Fruit fly (Drosophila melanogaster) whole organism, embryonic: ENCODE results near the gene CG7329.

ENCODE experiments used
- CG10654 ChIP-seq: fragments of 200-800 bp; sonication (Bioruptor generic); optimal IDR thresholded peaks from 2 replicates; lab custom pipeline; 2016; ENCODE audit warnings: missing biosample characterization, missing genetic modification characterization
- CG10979 ChIP-seq: fragments of 200-800 bp; sonication (Bioruptor generic); optimal IDR thresholded peaks from 2 replicates; lab custom pipeline; 2018; ENCODE audit warnings: missing biosample characterization, mild to moderate bottlenecking, missing genetic modification characterization, moderate library complexity
- CG43689 ChIP-seq: fragments of 200-800 bp; sonication (Bioruptor generic); IDR thresholded peaks from 2 replicates; pipeline ENCODE4 v1.3.6; 2022; ENCODE audit warnings: missing biosample characterization, missing genetic modification characterization
- CG6683 ChIP-seq: fragments of 200-800 bp; sonication (Bioruptor generic); optimal IDR thresholded peaks from 2 replicates; lab custom pipeline; 2017; ENCODE audit warnings: missing biosample characterization, mild to moderate bottlenecking, missing genetic modification characterization, missing genetic modification reagents
- Doc3 ChIP-seq: fragments of 200-800 bp; sonication (Bioruptor generic); IDR thresholded peaks from 3 replicates; pipeline ENCODE4 v1.3.6; 2022; ENCODE audit warnings: missing biosample characterization, missing genetic modification characterization; ENCODE audit not compliant: partially characterized antibody
- bab2 ChIP-seq: fragments of 200-800 bp; sonication (Bioruptor generic); optimal IDR thresholded peaks from 2 replicates; lab custom pipeline; 2016; ENCODE audit warnings: missing biosample characterization, missing genetic modification characterization
- dysf ChIP-seq: fragments of 200-800 bp; sonication (Bioruptor generic); IDR thresholded peaks from 3 replicates; pipeline ENCODE4 v1.3.6; 2022; ENCODE audit warnings: missing biosample characterization, missing genetic modification characterization
- esg ChIP-seq: fragments of 200-800 bp; sonication (Bioruptor generic); conservative IDR thresholded peaks from 2 replicates; pipeline ENCODE4 v1.3.6; 2022; ENCODE audit warnings: missing biosample characterization, missing genetic modification characterization
- ham ChIP-seq: fragments of 200-800 bp; sonication (Bioruptor generic); IDR thresholded peaks from 2 replicates; pipeline ENCODE4 v1.3.6; 2022; ENCODE audit warnings: missing biosample characterization, missing genetic modification characterization
- psq ChIP-seq: fragments of 200-800 bp; sonication (Bioruptor generic); optimal IDR thresholded peaks from 2 replicates; lab custom pipeline; 2017; ENCODE audit warnings: missing biosample characterization, missing genetic modification characterization
- slp2 ChIP-seq: fragments of 200-800 bp; sonication (Bioruptor generic); optimal IDR thresholded peaks from 2 replicates; lab custom pipeline; 2016; ENCODE audit warnings: missing biosample characterization, missing genetic modification characterization

DNA sequence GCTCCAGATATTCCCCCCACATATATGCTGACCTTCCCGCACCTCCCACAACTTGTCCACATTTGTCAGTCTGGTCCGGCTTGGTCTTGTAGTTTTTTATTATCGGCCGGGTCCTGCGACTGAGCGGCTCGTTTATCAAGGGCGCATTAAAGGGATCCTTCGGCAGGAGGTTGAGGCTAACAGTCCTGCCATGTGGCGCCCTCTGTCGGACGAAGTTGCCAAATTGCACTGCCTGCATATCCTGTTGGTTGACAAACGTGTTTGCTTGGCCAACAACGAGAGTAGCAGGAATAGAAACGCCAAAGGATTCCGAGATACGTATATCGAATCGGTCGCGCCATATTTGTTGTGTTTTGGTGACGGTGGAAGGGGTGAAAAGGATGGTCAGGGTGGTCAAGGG lies 34.7 kb downstream of the CG7329 start:
- TF ChIP-seq CG43689 (GFP tag; lab: Robert Waterston, UW): no peak
- TF ChIP-seq CG10654 (GFP tag; lab: Kevin White, UChicago): no peak
- no peak for TF ChIP-seq dysf (GFP tag; lab: Robert Waterston, UW)
- no peak for TF ChIP-seq ham (GFP tag; lab: Robert Waterston, UW)
- TF ChIP-seq CG6683 (GFP tag; lab: Kevin White, UChicago): no peak
- no peak for TF ChIP-seq Doc3
- TF ChIP-seq slp2 (GFP tag; lab: Kevin White, UChicago): no peak
- TF ChIP-seq esg (GFP tag; lab: Robert Waterston, UW): no peak
- no peak for TF ChIP-seq bab2
- TF ChIP-seq CG10979 (tag; lab: Kevin White, UChicago): no peak
- no peak for TF ChIP-seq psq (GFP tag; lab: Kevin White, UChicago)
